Fruit fly (Drosophila melanogaster) whole organism, pupa: Measurements from ENCODE around the gene Lcp65Ad.
"Not testable (repeated sequence)": the region's sequence is repeated elsewhere in the genome, so short reads cannot be mapped to it uniquely, and the experiment has no call there.

Experiments
- CG10348 ChIP-seq: fragments of 200-800 bp; sonication (Bioruptor generic); IDR thresholded peaks from 2 replicates; pipeline ENCODE4 v1.3.6; 2022; ENCODE audit warnings: missing biosample characterization, missing genetic modification characterization
- CG12605 ChIP-seq: fragments of 200-800 bp; sonication (Bioruptor generic); IDR thresholded peaks from 2 replicates; pipeline ENCODE4 v1.3.6; 2022; ENCODE audit warnings: missing biosample characterization, missing genetic modification characterization
- CG15710 ChIP-seq: fragments of 200-800 bp; sonication (Bioruptor generic); optimal IDR thresholded peaks from 2 replicates; lab custom pipeline; 2018; ENCODE audit warnings: missing biosample characterization, mild to moderate bottlenecking, missing genetic modification characterization, moderate library complexity
- CG4496 ChIP-seq: fragments of 200-800 bp; sonication (Bioruptor generic); IDR thresholded peaks from 3 replicates; pipeline ENCODE4 v1.3.6; 2022; ENCODE audit warnings: missing biosample characterization, missing genetic modification characterization
- CG8159 ChIP-seq: fragments of 200-800 bp; sonication (Bioruptor generic); optimal IDR thresholded peaks from 3 replicates; lab custom pipeline; 2018; ENCODE audit warnings: missing biosample characterization, mild to moderate bottlenecking, missing genetic modification characterization, moderate library complexity
- CG9948 ChIP-seq: fragments of 200-800 bp; sonication (Bioruptor generic); optimal IDR thresholded peaks from 2 replicates; lab custom pipeline; 2018; ENCODE audit warnings: missing biosample characterization, mild to moderate bottlenecking, missing genetic modification characterization, moderate library complexity
- EcR ChIP-seq: fragments of 200-800 bp; sonication (Bioruptor generic); optimal IDR thresholded peaks from 3 replicates; lab custom pipeline; 2019; ENCODE audit warnings: missing biosample characterization, missing genetic modification characterization, mild to moderate bottlenecking, moderate library complexity, missing genetic modification reagents
- Ets98B ChIP-seq: fragments of 200-800 bp; sonication (Bioruptor generic); IDR thresholded peaks from 2 replicates; pipeline ENCODE4 v1.3.6; 2022; ENCODE audit warnings: missing biosample characterization, missing genetic modification characterization
- Pif1B ChIP-seq: fragments of 200-800 bp; sonication (Bioruptor generic); optimal IDR thresholded peaks from 3 replicates; lab custom pipeline; 2016; ENCODE audit warnings: missing biosample characterization, missing genetic modification characterization
- Snoo ChIP-seq: fragments of 200-800 bp; sonication (Bioruptor generic); optimal IDR thresholded peaks from 3 replicates; lab custom pipeline; 2017; ENCODE audit warnings: missing biosample characterization, mild to moderate bottlenecking, missing genetic modification characterization, inconsistent platforms
- fd96Ca ChIP-seq: fragments of 200-800 bp; sonication (Bioruptor generic); IDR thresholded peaks from 3 replicates; pipeline ENCODE4 v1.3.6; 2022; ENCODE audit warnings: missing biosample characterization, missing genetic modification characterization
- rn ChIP-seq: fragments of 200-800 bp; sonication (Bioruptor generic); IDR thresholded peaks from 2 replicates; pipeline ENCODE4 v1.3.6; 2022; ENCODE audit warnings: missing biosample characterization, missing genetic modification characterization

DNA sequence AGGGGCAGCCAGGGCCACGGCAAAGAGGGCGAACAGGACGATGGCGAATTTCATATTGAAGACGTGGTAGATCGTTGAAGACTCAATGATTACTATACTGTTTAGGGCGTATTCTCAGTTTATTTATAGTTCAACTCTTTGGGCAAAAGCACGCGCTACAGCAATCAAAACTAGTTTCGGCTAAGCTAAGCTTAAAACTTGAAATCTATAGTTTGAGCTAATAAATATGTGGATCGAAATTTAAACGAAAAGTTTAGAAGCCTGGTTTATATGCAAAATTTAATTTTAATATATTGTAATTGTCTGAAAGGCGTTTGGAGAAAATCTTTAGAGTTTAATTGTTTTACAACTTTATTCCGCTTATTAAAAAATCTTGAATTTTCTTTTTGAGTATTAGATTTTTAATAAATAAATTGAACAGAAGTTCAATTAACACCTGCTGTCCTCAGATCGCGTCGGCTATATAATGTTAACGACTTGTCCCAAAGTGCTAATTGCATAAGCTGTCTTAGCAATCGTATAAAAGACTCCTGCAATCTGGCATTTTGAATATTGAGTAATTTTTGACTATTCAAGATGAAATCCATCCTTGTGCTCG lies 7.7 kb downstream of the Lcp65Ad start, which contains the start of the genes Cpr65Ax2 and Lcp65Aa:
- not testable (repeated sequence) for TF ChIP-seq Snoo (tag; lab: Kevin White, UChicago); CG15710 (tag; lab: Kevin White, UChicago); CG9948 (tag; lab: Kevin White, UChicago); CG10348 (GFP tag; lab: Robert Waterston, UW); EcR (GFP tag; lab: Kevin White, UChicago); rn; CG8159 (tag; lab: Kevin White, UChicago); Ets98B (GFP tag; lab: Robert Waterston, UW); fd96Ca (GFP tag; lab: Robert Waterston, UW); CG4496 (GFP tag; lab: Robert Waterston, UW); CG12605 (GFP tag; lab: Robert Waterston, UW); Pif1B (GFP tag; lab: Kevin White, UChicago)
